Fruit fly (Drosophila melanogaster): ENCODE data around the gene CG11865.

dm6 chr2L:15611669-15612308 is 5.0 kb upstream of the CG11865 start, which contains the start of gene CG15255:
- TF ChIP-seq CG9948 (tag; optimal IDR thresholded peaks at IDR 0.05), result no peak
- no peak for TF ChIP-seq EcR (GFP tag; optimal IDR thresholded peaks at IDR 0.05)
